Worm (Caenorhabditis elegans) whole organism, midembryonic: ENCODE results near the gene T19D12.6.

Experiments used
- cog-1 ChIP-seq: sonication (generic microtip); optimal IDR thresholded peaks from 2 replicates; lab custom pipeline; 2016; ENCODE audit warnings: missing genetic modification characterization, missing compliant biosample characterization
- flt-1 ChIP-seq: fragments of 200-800 bp; sonication (Bioruptor generic); IDR thresholded peaks from 2 replicates; pipeline ENCODE4 v1.3.6; 2022; ENCODE audit warnings: missing genetic modification characterization, missing compliant biosample characterization
- med-1 ChIP-seq: sonication (generic microtip); optimal IDR thresholded peaks from 2 replicates; lab custom pipeline; 2017; ENCODE audit warnings: missing genetic modification characterization, mild to moderate bottlenecking, missing compliant biosample characterization, antibody characterized with exemption, missing genetic modification reagents; ENCODE audit not compliant: insufficient read depth
- ref-1 ChIP-seq: fragments of 200-800 bp; sonication (Bioruptor generic); conservative IDR thresholded peaks from 2 replicates; pipeline ENCODE4 v1.3.6; 2022; ENCODE audit warnings: missing genetic modification reagents, missing genetic modification characterization, missing compliant biosample characterization
- tab-1 ChIP-seq: fragments of 200-800 bp; sonication (Bioruptor generic); IDR thresholded peaks from 2 replicates; pipeline ENCODE4 v1.3.6; 2022; ENCODE audit warnings: missing genetic modification characterization, missing compliant biosample characterization

DNA sequence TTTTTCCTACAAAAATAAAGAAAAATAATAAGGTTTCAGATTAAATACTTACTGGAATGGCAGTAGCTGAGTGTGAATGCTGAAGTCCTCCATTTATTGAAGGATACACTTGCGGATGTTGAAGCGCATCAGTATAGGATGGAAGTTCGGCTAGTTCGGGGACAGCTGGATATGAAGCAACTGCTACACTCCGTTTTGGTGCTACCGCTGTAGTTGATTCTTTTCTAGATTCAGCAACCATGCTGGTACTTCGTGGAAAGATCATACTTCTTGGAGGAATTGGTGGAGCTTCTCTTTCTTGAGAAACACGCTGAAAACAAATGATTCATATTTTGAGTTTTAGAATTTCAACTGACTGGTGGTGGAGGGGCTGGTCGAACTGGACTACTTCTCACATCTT is 34.3 kb downstream of the T19D12.6 start:
- no peak for TF ChIP-seq flt-1 (GFP tag; lab: Robert Waterston, UW)
- TF ChIP-seq med-1 (GFP tag; lab: Kevin White, UChicago), result no peak
- TF ChIP-seq ref-1 (GFP tag; lab: Robert Waterston, UW), result no peak
- TF ChIP-seq tab-1 (GFP tag; lab: Robert Waterston, UW), result no peak
- no peak for TF ChIP-seq cog-1 (tag; lab: Kevin White, UChicago)
